Fruit fly (Drosophila melanogaster) whole organism, embryonic: ENCODE measurements around the gene CG31612.

ENCODE experiments used
- Bgb ChIP-seq: fragments of 200-800 bp; sonication (Bioruptor generic); IDR thresholded peaks from 2 replicates; pipeline ENCODE4 v1.3.6; 2022; ENCODE audit warnings: missing biosample characterization, missing genetic modification characterization; ENCODE audit not compliant: partially characterized antibody
- CG10147 ChIP-seq: fragments of 200-800 bp; sonication (Bioruptor generic); optimal IDR thresholded peaks from 2 replicates; lab custom pipeline; 2019; ENCODE audit warnings: missing biosample characterization, mild to moderate bottlenecking, missing genetic modification characterization, moderate library complexity
- CG10274 ChIP-seq: fragments of 200-800 bp; sonication (Bioruptor generic); optimal IDR thresholded peaks from 3 replicates; lab custom pipeline; 2017; ENCODE audit warnings: missing biosample characterization, mild to moderate bottlenecking, missing genetic modification characterization
- CG11085 ChIP-seq: fragments of 200-800 bp; sonication (Bioruptor generic); IDR thresholded peaks from 2 replicates; pipeline ENCODE4 v1.3.6; 2022; ENCODE audit warnings: missing biosample characterization, missing genetic modification characterization
- CG11695 ChIP-seq: fragments of 200-800 bp; sonication (Bioruptor generic); IDR thresholded peaks from 3 replicates; pipeline ENCODE4 v1.3.6; 2022; ENCODE audit warnings: missing biosample characterization, missing genetic modification characterization
- CG11696 ChIP-seq: fragments of 200-800 bp; sonication (Bioruptor generic); IDR thresholded peaks from 2 replicates; pipeline ENCODE4 v1.3.6; 2022; ENCODE audit warnings: missing biosample characterization, missing genetic modification characterization
- CG12071 ChIP-seq: fragments of 200-800 bp; sonication (Bioruptor generic); optimal IDR thresholded peaks from 3 replicates; lab custom pipeline; 2018; ENCODE audit warnings: missing biosample characterization, mild to moderate bottlenecking, missing genetic modification characterization
- CG17802 ChIP-seq: fragments of 200-800 bp; sonication (Bioruptor generic); optimal IDR thresholded peaks from 2 replicates; lab custom pipeline; 2018; ENCODE audit warnings: missing biosample characterization, mild to moderate bottlenecking, missing genetic modification characterization, moderate library complexity
- CG18011 ChIP-seq: fragments of 200-800 bp; sonication (Bioruptor generic); optimal IDR thresholded peaks from 2 replicates; lab custom pipeline; 2017; ENCODE audit warnings: missing biosample characterization, missing genetic modification characterization, mild to moderate bottlenecking, moderate library complexity, missing genotype
- CG2712 ChIP-seq: fragments of 200-800 bp; optimal IDR thresholded peaks from 3 replicates; lab custom pipeline; 2019; ENCODE audit warnings: missing biosample characterization, mild to moderate bottlenecking, missing genetic modification characterization, moderate library complexity
- CG30020 ChIP-seq: fragments of 200-800 bp; optimal IDR thresholded peaks from 2 replicates; lab custom pipeline; 2019; ENCODE audit warnings: missing biosample characterization, mild to moderate bottlenecking, missing genetic modification characterization, moderate library complexity
- CG4707 ChIP-seq: fragments of 200-800 bp; sonication (Bioruptor generic); optimal IDR thresholded peaks from 2 replicates; lab custom pipeline; 2018; ENCODE audit warnings: missing biosample characterization, mild to moderate bottlenecking, missing genetic modification characterization, moderate library complexity
- CG5245 ChIP-seq: fragments of 200-800 bp; sonication (Bioruptor generic); optimal IDR thresholded peaks from 3 replicates; lab custom pipeline; 2016; ENCODE audit warnings: missing biosample characterization, missing genetic modification characterization
- CG5953 ChIP-seq: fragments of 200-800 bp; sonication (Bioruptor generic); IDR thresholded peaks from 2 replicates; pipeline ENCODE4 v1.3.6; 2022; ENCODE audit warnings: missing biosample characterization, missing genetic modification characterization
- CG6791 ChIP-seq: fragments of 200-800 bp; sonication (Bioruptor generic); IDR thresholded peaks from 3 replicates; pipeline ENCODE4 v1.3.6; 2022; ENCODE audit warnings: missing biosample characterization, missing genetic modification characterization; ENCODE audit not compliant: partially characterized antibody
- CG6854 ChIP-seq: fragments of 200-800 bp; sonication (Bioruptor generic); optimal IDR thresholded peaks from 3 replicates; lab custom pipeline; 2017; ENCODE audit warnings: missing biosample characterization, mild to moderate bottlenecking, missing genetic modification characterization
- CG7839 ChIP-seq: fragments of 200-800 bp; sonication (Bioruptor generic); optimal IDR thresholded peaks from 3 replicates; lab custom pipeline; 2018; ENCODE audit warnings: missing biosample characterization, mild to moderate bottlenecking, missing genetic modification characterization, moderate library complexity
- CG7987 ChIP-seq: fragments of 200-800 bp; sonication (Bioruptor generic); optimal IDR thresholded peaks from 2 replicates; lab custom pipeline; 2018; ENCODE audit warnings: missing biosample characterization, mild to moderate bottlenecking, missing genetic modification characterization, moderate library complexity
- CG8281 ChIP-seq: fragments of 200-800 bp; sonication (Bioruptor generic); optimal IDR thresholded peaks from 2 replicates; lab custom pipeline; 2018; ENCODE audit warnings: missing biosample characterization, mild to moderate bottlenecking, missing genetic modification characterization, moderate library complexity
- D ChIP-seq, 2 experiments: fragments of 200-800 bp in 1 of 2; fragments of >200 bp in 1 of 2; sonication (Bioruptor generic) in 1 of 2; optimal IDR thresholded peaks; 2 replicates in 1 of 2; 3 replicates in 1 of 2; lab custom pipeline; 2017; ENCODE audit warnings: mild to moderate bottlenecking in 1 of 2, missing biosample characterization in 1 of 2, missing genetic modification characterization in 1 of 2, missing genetic modification reagents in 1 of 2
- D19A ChIP-seq: fragments of 200-800 bp; optimal IDR thresholded peaks from 3 replicates; lab custom pipeline; 2019; ENCODE audit warnings: missing biosample characterization, mild to moderate bottlenecking, missing genetic modification characterization, moderate library complexity
- Dll ChIP-seq: fragments of 200-800 bp; sonication (Bioruptor generic); IDR thresholded peaks from 4 replicates; pipeline ENCODE4 v1.3.6; 2022; ENCODE audit warnings: missing biosample characterization, missing genetic modification characterization; ENCODE audit not compliant: partially characterized antibody
- Ets97D ChIP-seq: fragments of 200-800 bp; sonication (Bioruptor generic); optimal IDR thresholded peaks from 3 replicates; lab custom pipeline; 2016; ENCODE audit warnings: missing biosample characterization, missing genetic modification characterization
- GATAe ChIP-seq: fragments of 200-800 bp; sonication (Bioruptor generic); conservative IDR thresholded peaks from 2 replicates; pipeline ENCODE4 v1.3.6; 2022; ENCODE audit warnings: missing biosample characterization, missing genetic modification characterization
- HmgZ ChIP-seq: fragments of 200-800 bp; sonication (Bioruptor generic); optimal IDR thresholded peaks from 2 replicates; lab custom pipeline; 2018; ENCODE audit warnings: missing biosample characterization, mild to moderate bottlenecking, missing genetic modification characterization
- Hr51 ChIP-seq, 2 experiments: fragments of 200-800 bp; sonication (Bioruptor generic); optimal IDR thresholded peaks; 2 replicates in 1 of 2; 3 replicates in 1 of 2; lab custom pipeline; 2016 to 2018; ENCODE audit warnings: missing biosample characterization in 2 of 2, missing genetic modification characterization in 2 of 2, mild to moderate bottlenecking in 1 of 2, moderate library complexity in 1 of 2
- Vsx1 ChIP-seq: fragments of 200-800 bp; sonication (Bioruptor generic); optimal IDR thresholded peaks from 2 replicates; lab custom pipeline; 2017; ENCODE audit warnings: missing biosample characterization, mild to moderate bottlenecking, missing genetic modification characterization, missing genetic modification reagents
- ac ChIP-seq: fragments of 200-800 bp; sonication (Bioruptor generic); optimal IDR thresholded peaks from 3 replicates; lab custom pipeline; 2017; ENCODE audit warnings: missing biosample characterization, mild to moderate bottlenecking, missing genetic modification characterization
- bab2 ChIP-seq: fragments of 200-800 bp; sonication (Bioruptor generic); optimal IDR thresholded peaks from 2 replicates; lab custom pipeline; 2016; ENCODE audit warnings: missing biosample characterization, missing genetic modification characterization
- corto ChIP-seq: fragments of 200-800 bp; sonication (Bioruptor generic); optimal IDR thresholded peaks from 2 replicates; lab custom pipeline; 2016; ENCODE audit warnings: missing biosample characterization, mild to moderate bottlenecking, missing genetic modification characterization, moderate library complexity
- croc ChIP-seq: fragments of 200-800 bp; sonication (Bioruptor generic); conservative IDR thresholded peaks from 3 replicates; pipeline ENCODE4 v1.3.6; 2022; ENCODE audit warnings: missing biosample characterization, missing genetic modification characterization
- lmd ChIP-seq: fragments of 200-800 bp; sonication (Bioruptor generic); IDR thresholded peaks from 2 replicates; pipeline ENCODE4 v1.3.6; 2022; ENCODE audit warnings: missing biosample characterization, missing genetic modification characterization
- maf-S ChIP-seq: fragments of 200-800 bp; sonication (Bioruptor generic); optimal IDR thresholded peaks from 2 replicates; lab custom pipeline; 2016; ENCODE audit warnings: missing biosample characterization, missing genetic modification characterization
- p53 ChIP-seq: fragments of 200-800 bp; sonication (Bioruptor generic); optimal IDR thresholded peaks from 2 replicates; lab custom pipeline; 2016; ENCODE audit warnings: missing biosample characterization, missing genetic modification characterization
- sisA ChIP-seq: fragments of 200-800 bp; sonication (Bioruptor generic); IDR thresholded peaks from 2 replicates; pipeline ENCODE4 v1.3.6; 2022; ENCODE audit warnings: missing biosample characterization, missing genetic modification characterization
- sug ChIP-seq: fragments of 200-800 bp; optimal IDR thresholded peaks from 2 replicates; lab custom pipeline; 2019; ENCODE audit warnings: missing biosample characterization, mild to moderate bottlenecking, missing genetic modification characterization, moderate library complexity
- toy ChIP-seq: fragments of 200-800 bp; sonication (Bioruptor generic); IDR thresholded peaks from 2 replicates; pipeline ENCODE4 v1.3.6; 2022; ENCODE audit warnings: missing biosample characterization, missing genetic modification characterization
- trh ChIP-seq: fragments of 200-800 bp; sonication (Bioruptor generic); optimal IDR thresholded peaks from 2 replicates; lab custom pipeline; 2016; ENCODE audit warnings: missing biosample characterization, missing genetic modification characterization
- z ChIP-seq: fragments of 200-800 bp; sonication (Bioruptor generic); IDR thresholded peaks from 3 replicates; pipeline ENCODE4 v1.3.6; 2022; ENCODE audit warnings: missing biosample characterization, missing genetic modification characterization
- zen ChIP-seq: fragments of 200-800 bp; sonication (Bioruptor generic); optimal IDR thresholded peaks from 3 replicates; lab custom pipeline; 2018; ENCODE audit warnings: missing biosample characterization, mild to moderate bottlenecking, missing genetic modification characterization, moderate library complexity

The CG31612 gene

DNA sequence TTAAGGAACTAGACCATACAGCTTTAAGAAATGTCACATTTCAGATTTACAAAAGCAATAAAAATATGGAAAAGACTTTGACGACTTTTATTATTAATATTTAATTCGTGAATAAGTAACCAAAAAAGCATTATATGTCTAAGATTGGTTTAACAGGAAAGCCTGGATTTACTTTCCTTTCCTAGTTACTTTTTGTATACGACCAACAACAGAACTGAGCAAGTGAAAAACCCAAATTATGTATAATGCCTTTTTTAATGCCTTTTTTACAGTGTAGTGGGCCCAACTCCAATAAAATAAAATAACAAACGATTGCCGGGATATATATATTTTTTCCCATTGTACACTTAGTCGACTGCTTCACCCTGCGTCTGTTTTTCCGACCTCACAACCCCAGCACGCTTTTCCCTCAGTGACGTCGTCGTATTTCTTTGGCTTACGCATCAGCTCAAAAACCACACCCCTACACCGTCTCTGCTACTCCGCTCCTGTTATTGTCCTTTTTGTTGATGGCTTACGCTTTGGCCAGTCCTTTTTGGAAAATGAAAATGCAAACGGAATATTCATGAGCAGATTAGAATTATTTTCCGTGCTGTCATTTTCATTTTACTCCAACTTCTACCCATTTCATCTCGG, 10.3 kb downstream of the CG31612 start (continued):
- TF ChIP-seq CG30020 (tag; lab: Kevin White, UChicago) (no peak), Hr51 (GFP tag; optimal IDR thresholded peaks at IDR 0.05; lab: Kevin White, UChicago) (peak in 1 of 2 experiments; percentile 10), CG5953 (GFP tag; lab: Robert Waterston, UW) (no peak), CG10274 (GFP tag; lab: Kevin White, UChicago) (no peak), CG12071 (no peak), CG7839 (tag; lab: Kevin White, UChicago) (peak; percentile 42), CG6791 (no peak), CG10147 (GFP tag; lab: Kevin White, UChicago) (peak; percentile 9), Vsx1 (GFP tag; lab: Kevin White, UChicago) (no peak), GATAe (GFP tag; lab: Robert Waterston, UW) (no peak), CG11085 (GFP tag; lab: Robert Waterston, UW) (no peak), CG5245 (GFP tag; lab: Kevin White, UChicago) (no peak), lmd (no peak), bab2 (GFP tag; lab: Kevin White, UChicago) (no peak), p53 (GFP tag; lab: Kevin White, UChicago) (no peak), CG18011 (GFP tag; lab: Kevin White, UChicago) (no peak), croc (GFP tag; lab: Robert Waterston, UW) (no peak; the same call in 2 of the 3 replicates), CG2712 (tag; lab: Kevin White, UChicago) (peak; percentile 31), CG8281 (tag; lab: Kevin White, UChicago) (no peak), CG6854 (GFP tag; lab: Kevin White, UChicago) (no peak), CG11695 (GFP tag; lab: Robert Waterston, UW) (no peak), CG17802 (no peak), D (optimal IDR thresholded peaks at IDR 0.05; lab: Kevin White, UChicago) (no peak), D (GFP tag; optimal IDR thresholded peaks at IDR 0.05; lab: Kevin White, UChicago) (peak; percentile 44), trh (no peak), sug (no peak), sisA (GFP tag; lab: Robert Waterston, UW) (no peak), Dll (no peak), CG11696 (no peak), Ets97D (no peak), z (GFP tag; lab: Robert Waterston, UW) (no peak), corto (GFP tag; lab: Kevin White, UChicago) (no peak), maf-S (no peak), CG7987 (no peak), zen (tag; lab: Kevin White, UChicago) (no peak), HmgZ (tag; lab: Kevin White, UChicago) (no peak), Bgb (no peak), D19A (tag; lab: Kevin White, UChicago) (peak; percentile 1), ac (GFP tag; lab: Kevin White, UChicago) (no peak), CG4707 (GFP tag; lab: Kevin White, UChicago) (no peak)

DNA sequence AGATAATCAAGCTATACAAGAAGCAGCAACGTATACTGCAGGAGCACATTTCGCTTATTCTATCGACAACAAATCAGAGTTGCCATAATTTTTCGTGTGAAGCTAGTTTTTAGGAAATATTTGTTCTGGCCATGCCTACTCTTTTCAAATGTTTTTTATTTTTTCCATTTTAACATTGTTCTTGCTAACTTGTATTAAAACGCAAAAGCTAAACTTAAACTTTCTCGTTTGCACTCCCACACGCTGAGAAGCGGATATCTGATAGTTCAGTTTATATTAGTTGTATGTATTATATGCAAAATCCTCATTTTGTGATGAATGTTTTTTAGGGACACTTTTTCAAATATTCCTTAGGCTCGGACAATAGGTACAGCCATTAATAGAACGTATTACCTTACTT, 11.3 kb downstream of the CG31612 start, which contains the start of gene CG11630:
TSS of gene CG11630 (minus strand) at position 101 of the 400 bp plus-strand sequence.
- TF ChIP-seq toy (GFP tag; lab: Robert Waterston, UW) = no peak
